Worm (Caenorhabditis elegans): ENCODE measurements around the gene srd-39.

DNA sequence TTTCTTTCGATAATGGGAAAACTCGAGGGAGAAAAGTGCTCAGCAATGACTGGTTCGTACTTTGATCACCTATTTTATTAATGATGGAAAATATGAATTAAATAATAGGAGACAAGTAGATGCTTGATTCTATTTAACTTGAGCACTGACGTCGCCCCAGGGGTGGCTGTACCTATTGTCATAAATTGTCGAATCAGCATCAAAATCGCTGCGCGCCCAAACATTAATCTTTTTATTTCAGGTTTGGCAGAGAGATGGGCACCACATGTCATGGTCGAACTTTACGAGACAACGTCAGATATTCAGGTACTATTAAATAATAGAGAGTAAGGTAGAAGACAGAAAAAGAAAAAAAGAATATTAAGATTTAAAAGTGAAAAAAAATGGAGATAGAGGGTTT, 23.9 kb upstream of the srd-39 start:
- no peak for TF ChIP-seq F37B4.10 (GFP tag; IDR thresholded peaks at IDR 0.05)
- TF ChIP-seq Y79H2A.3 (GFP tag; conservative IDR thresholded peaks at IDR 0.05), result no peak
- no peak for TF ChIP-seq mxl-1 (tag; optimal IDR thresholded peaks at IDR 0.05)
- no peak for TF ChIP-seq ceh-91 (GFP tag; IDR thresholded peaks at IDR 0.05)
- no peak for TF ChIP-seq ztf-22 (GFP tag; optimal IDR thresholded peaks at IDR 0.05)
- TF ChIP-seq ets-4 (GFP tag; optimal IDR thresholded peaks at IDR 0.05), result no peak
- TF ChIP-seq F57C9.4 (tag; optimal IDR thresholded peaks at IDR 0.05), result no peak
- TF ChIP-seq let-526 (GFP tag; IDR thresholded peaks at IDR 0.05), result no peak
- no peak for TF ChIP-seq ama-1 (optimal IDR thresholded peaks at IDR 0.05)
- TF ChIP-seq ama-1 (GFP tag; optimal IDR thresholded peaks at IDR 0.05), result no peak
- no peak for TF ChIP-seq nfyb-1 (GFP tag; IDR thresholded peaks at IDR 0.05)
